Fruit fly (Drosophila melanogaster) whole organism, pupa: ENCODE results near the gene CG9581.
"Not testable (repeated sequence)": the region's sequence is repeated elsewhere in the genome, so short reads cannot be mapped to it uniquely, and the experiment has no call there.

Source experiments
- CG12605 ChIP-seq: fragments of 200-800 bp; sonication (Bioruptor generic); IDR thresholded peaks from 2 replicates; pipeline ENCODE4 v1.3.6; 2022; ENCODE audit warnings: missing biosample characterization, missing genetic modification characterization
- CG13204 ChIP-seq: fragments of 200-800 bp; sonication (Bioruptor generic); optimal IDR thresholded peaks from 2 replicates; lab custom pipeline; 2018; ENCODE audit warnings: missing biosample characterization, mild to moderate bottlenecking, missing genetic modification characterization, moderate library complexity
- CG32121 ChIP-seq: fragments of 200-800 bp; sonication (Bioruptor generic); IDR thresholded peaks from 2 replicates; pipeline ENCODE4 v1.3.6; 2022; ENCODE audit warnings: missing biosample characterization, missing genetic modification characterization
- Ets98B ChIP-seq: fragments of 200-800 bp; sonication (Bioruptor generic); IDR thresholded peaks from 2 replicates; pipeline ENCODE4 v1.3.6; 2022; ENCODE audit warnings: missing biosample characterization, missing genetic modification characterization
- Pif1B ChIP-seq: fragments of 200-800 bp; sonication (Bioruptor generic); optimal IDR thresholded peaks from 3 replicates; lab custom pipeline; 2016; ENCODE audit warnings: missing biosample characterization, missing genetic modification characterization

DNA sequence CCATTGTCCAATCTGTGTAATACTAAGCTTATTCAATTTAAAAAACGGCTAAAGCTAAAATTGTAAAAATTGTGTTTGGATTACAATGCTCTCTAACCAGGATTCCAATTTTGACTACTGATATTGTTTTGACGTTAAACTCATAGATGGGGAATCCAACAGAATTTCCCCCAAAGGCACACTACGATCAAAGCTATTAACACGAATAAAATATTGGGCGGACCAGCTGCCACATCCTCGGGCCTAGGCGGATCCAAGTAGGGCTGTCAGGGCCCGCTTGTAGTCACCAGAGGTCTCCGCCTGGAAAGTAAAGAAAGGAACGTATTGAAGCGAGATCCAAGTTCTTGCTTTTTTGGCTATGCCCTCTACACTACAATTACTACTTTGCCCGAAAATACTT is 16.6 kb upstream of the CG9581 start, which contains the start of gene Sdic2:
- TF ChIP-seq Ets98B (GFP tag; lab: Robert Waterston, UW); CG32121; Pif1B (GFP tag; lab: Kevin White, UChicago); CG12605 (GFP tag; lab: Robert Waterston, UW); CG13204 (GFP tag; lab: Kevin White, UChicago): not testable (repeated sequence)
